Worm (Caenorhabditis elegans) whole organism, L2 larva: ENCODE results near the gene ldb-1.

ENCODE experiments used
- ZK546.5 ChIP-seq: sonication (generic microtip); optimal IDR thresholded peaks from 2 replicates; lab custom pipeline; 2017; ENCODE audit warnings: missing biosample characterization, missing genetic modification characterization
- ama-1 ChIP-seq: fragments of 150-350 bp; optimal IDR thresholded peaks from 2 replicates; lab custom pipeline; 2018; ENCODE audit warnings: inconsistent platforms
- mdl-1 ChIP-seq, 2 experiments: fragments of 150-350 bp in 1 of 2; sonication (generic microtip) in 1 of 2; optimal IDR thresholded peaks; 2 replicates each; lab custom pipeline; 2017; ENCODE audit warnings: missing biosample characterization in 2 of 2, missing genetic modification characterization in 2 of 2

- TF ChIP-seq ama-1 (lab: Kevin White, UChicago) = no peak
- TF ChIP-seq ZK546.5 = no peak
- TF ChIP-seq mdl-1 (tag; optimal IDR thresholded peaks at IDR 0.05; lab: Kevin White, UChicago) = no peak
Observed at ce11 chrX:11031869-11032268, 3.2 kb downstream of the ldb-1 start.
